Fruit fly (Drosophila melanogaster) whole organism, adult: ENCODE data around the gene NUCB1.

Experiments
- CG11617 ChIP-seq: fragments of 200-800 bp; sonication (Bioruptor generic); optimal IDR thresholded peaks from 2 replicates; lab custom pipeline; 2017; ENCODE audit warnings: mild to moderate bottlenecking, missing biosample characterization, missing genetic modification reagents, missing genetic modification characterization
- CG12768 ChIP-seq: fragments of 200-800 bp; sonication (Bioruptor generic); optimal IDR thresholded peaks from 2 replicates; lab custom pipeline; 2017; ENCODE audit warnings: missing biosample characterization, missing genetic modification characterization, mild to moderate bottlenecking, moderate library complexity, missing genetic modification reagents
- CG14711 ChIP-seq: fragments of 200-800 bp; sonication (Bioruptor generic); optimal IDR thresholded peaks from 2 replicates; lab custom pipeline; 2018; ENCODE audit warnings: missing biosample characterization, mild to moderate bottlenecking, missing genetic modification characterization, moderate library complexity
- CG1620 ChIP-seq: fragments of 200-800 bp; sonication (Bioruptor generic); optimal IDR thresholded peaks from 2 replicates; lab custom pipeline; 2016; ENCODE audit warnings: missing biosample characterization, missing genetic modification characterization
- CG33017 ChIP-seq: fragments of 200-800 bp; sonication (Bioruptor generic); optimal IDR thresholded peaks from 2 replicates; lab custom pipeline; 2018; ENCODE audit warnings: missing biosample characterization, mild to moderate bottlenecking, missing genetic modification characterization, moderate library complexity
- CG5204 ChIP-seq: fragments of 200-800 bp; sonication (Bioruptor generic); optimal IDR thresholded peaks from 2 replicates; lab custom pipeline; 2016; ENCODE audit warnings: missing biosample characterization, missing genetic modification characterization
- CG7045 ChIP-seq: fragments of 200-800 bp; sonication (Bioruptor generic); optimal IDR thresholded peaks from 2 replicates; lab custom pipeline; 2017; ENCODE audit warnings: missing biosample characterization, mild to moderate bottlenecking, missing genetic modification characterization
- CG7101 ChIP-seq: fragments of 200-800 bp; sonication (Bioruptor generic); optimal IDR thresholded peaks from 2 replicates; lab custom pipeline; 2018; ENCODE audit warnings: missing biosample characterization, mild to moderate bottlenecking, missing genetic modification characterization, moderate library complexity
- Clk ChIP-seq: fragments of 200-800 bp; sonication (Bioruptor generic); optimal IDR thresholded peaks from 2 replicates; lab custom pipeline; 2017; ENCODE audit warnings: missing biosample characterization, missing genetic modification characterization
- Crg-1 ChIP-seq: fragments of 200-800 bp; sonication (Bioruptor generic); optimal IDR thresholded peaks from 2 replicates; lab custom pipeline; 2016; ENCODE audit warnings: missing biosample characterization, missing genetic modification characterization
- Hr96 ChIP-seq: fragments of 200-800 bp; sonication (Bioruptor generic); optimal IDR thresholded peaks from 2 replicates; lab custom pipeline; 2016; ENCODE audit warnings: missing biosample characterization, missing genetic modification characterization
- Mnt ChIP-seq: fragments of 200-800 bp; sonication (Bioruptor generic); optimal IDR thresholded peaks from 2 replicates; lab custom pipeline; 2016; ENCODE audit warnings: missing biosample characterization, mild to moderate bottlenecking, missing genetic modification characterization
- bab1 ChIP-seq: fragments of 200-800 bp; sonication (Bioruptor generic); optimal IDR thresholded peaks from 3 replicates; lab custom pipeline; 2019; ENCODE audit warnings: missing biosample characterization, mild to moderate bottlenecking, missing genetic modification characterization, moderate library complexity
- cic ChIP-seq: fragments of 200-800 bp; sonication (Bioruptor generic); optimal IDR thresholded peaks from 2 replicates; lab custom pipeline; 2017; ENCODE audit warnings: missing biosample characterization, mild to moderate bottlenecking, missing genetic modification characterization, moderate library complexity
- cnc ChIP-seq, 2 experiments: fragments of >200 bp; optimal IDR thresholded peaks; 2 replicates each; lab custom pipeline; 2017
- kay ChIP-seq: fragments of 200-800 bp; sonication (Bioruptor generic); peaks from one replicate; lab custom pipeline; 2016; ENCODE audit warnings: missing biosample characterization, missing genetic modification characterization, borderline replicate concordance
- ovo ChIP-seq: fragments of 200-800 bp; sonication (Bioruptor generic); optimal IDR thresholded peaks from 2 replicates; lab custom pipeline; 2016; ENCODE audit warnings: missing biosample characterization, missing genetic modification characterization
- pad ChIP-seq: fragments of 200-800 bp; sonication (Bioruptor generic); optimal IDR thresholded peaks from 3 replicates; lab custom pipeline; 2017; ENCODE audit warnings: missing biosample characterization, missing genetic modification characterization, mild to moderate bottlenecking, moderate library complexity, missing genetic modification reagents
- tj ChIP-seq: fragments of 200-800 bp; sonication (Bioruptor generic); optimal IDR thresholded peaks from 3 replicates; lab custom pipeline; 2017; ENCODE audit warnings: missing biosample characterization, mild to moderate bottlenecking, missing genetic modification characterization, moderate library complexity
- toe ChIP-seq: fragments of 200-800 bp; sonication (Bioruptor generic); optimal IDR thresholded peaks from 2 replicates; lab custom pipeline; 2016; ENCODE audit warnings: missing biosample characterization, missing genetic modification characterization

NUCB1 gene

DNA sequence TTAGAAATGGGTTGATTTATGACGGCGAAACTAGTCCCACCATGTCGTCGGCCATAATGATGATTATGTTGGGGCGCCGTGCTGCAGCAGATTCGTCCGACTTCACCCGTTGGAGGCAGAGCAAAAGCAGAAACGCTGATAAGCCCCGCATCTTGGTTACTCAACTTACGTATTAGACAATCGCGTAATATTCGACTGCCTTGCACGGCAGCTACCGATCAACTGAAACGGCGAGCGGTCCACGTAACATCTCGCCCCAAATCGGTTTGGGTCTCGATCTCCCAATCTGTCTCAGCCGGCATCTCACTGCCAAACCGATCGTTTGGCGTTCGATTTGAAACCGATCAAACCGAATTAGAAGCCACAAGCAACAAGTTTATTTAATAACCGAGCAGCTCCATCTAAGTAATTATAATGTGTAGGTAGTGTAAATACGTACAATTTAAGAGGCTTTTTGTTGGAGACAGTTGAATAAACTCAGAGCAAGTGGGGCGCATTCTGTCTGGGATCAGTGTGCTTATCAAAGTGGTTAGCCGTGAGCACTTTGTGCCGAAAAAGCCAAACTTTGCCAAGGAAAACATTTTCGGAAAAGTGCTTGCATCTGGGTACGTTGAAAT lies 6.6 kb upstream of the NUCB1 start, which contains the start of gene CG32191:
TSS of gene CG32191 (minus strand) at position 550 of the 617 bp plus-strand sequence.
- no peak for TF ChIP-seq pad (GFP tag; lab: Kevin White, UChicago)
- TF ChIP-seq cic (GFP tag; lab: Kevin White, UChicago) = no peak
- TF ChIP-seq CG12768 (GFP tag; lab: Kevin White, UChicago) = no peak
- TF ChIP-seq toe = no peak
- TF ChIP-seq CG33017 (tag; lab: Kevin White, UChicago) = no peak
- TF ChIP-seq ovo (GFP tag; lab: Kevin White, UChicago) = no peak
- TF ChIP-seq CG7045 (GFP tag; lab: Kevin White, UChicago) = no peak
- no peak for TF ChIP-seq CG7101 (tag; lab: Kevin White, UChicago)
- no peak for TF ChIP-seq cnc (optimal IDR thresholded peaks at IDR 0.05; lab: Kevin White, UChicago)
- TF ChIP-seq CG11617 = no peak

DNA sequence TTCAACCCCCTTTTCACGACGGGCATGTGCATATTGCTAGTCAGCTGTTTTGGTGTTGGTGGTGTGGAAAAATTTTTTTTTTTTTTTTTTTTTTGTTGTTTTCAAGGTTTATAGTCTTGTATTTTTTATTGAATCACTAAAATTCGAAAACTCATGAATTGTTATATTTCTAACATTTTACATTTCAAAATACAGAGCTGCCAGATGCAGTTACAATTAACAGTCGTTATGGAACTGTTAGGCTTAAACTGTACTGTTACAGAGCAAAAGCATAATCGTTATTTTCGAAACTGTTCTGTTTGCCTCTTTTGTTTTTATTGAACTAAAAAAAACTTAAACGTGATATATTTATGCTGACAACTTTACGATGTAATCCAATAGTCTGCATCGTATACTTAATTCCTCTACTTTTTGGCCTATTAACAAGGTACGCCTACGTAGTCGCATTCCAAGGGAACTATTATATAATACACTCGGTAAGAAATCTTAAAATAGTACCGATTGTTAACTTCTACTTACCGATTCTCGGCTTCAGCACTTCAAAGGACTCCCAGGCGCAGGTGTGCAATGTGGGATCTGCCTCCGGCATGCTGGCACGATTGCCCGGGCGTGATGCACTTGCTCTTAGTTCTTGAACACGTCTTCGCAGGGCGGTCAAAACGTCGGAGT lies 4.4 kb upstream of the NUCB1 start, which contains the start of gene CG32187:
TSS of gene CG32187 (minus strand) at position 9 of the 669 bp plus-strand sequence.
- no peak for TF ChIP-seq toe
- TF ChIP-seq CG7101 (tag; lab: Kevin White, UChicago) = no peak
- TF ChIP-seq CG14711 (tag; lab: Kevin White, UChicago) = no peak
- no peak for TF ChIP-seq bab1
- no peak for TF ChIP-seq ovo (GFP tag; lab: Kevin White, UChicago)
- no peak for TF ChIP-seq Clk (GFP tag; lab: Kevin White, UChicago)
- no peak for TF ChIP-seq cic (GFP tag; lab: Kevin White, UChicago)
- no peak for TF ChIP-seq pad (GFP tag; lab: Kevin White, UChicago)
- no peak for TF ChIP-seq CG1620 (GFP tag; lab: Kevin White, UChicago)
- no peak for TF ChIP-seq kay
- TF ChIP-seq Hr96 = no peak
- no peak for TF ChIP-seq tj (GFP tag; lab: Kevin White, UChicago)
- no peak for TF ChIP-seq CG11617
- no peak for TF ChIP-seq CG7045 (GFP tag; lab: Kevin White, UChicago)
- no peak for TF ChIP-seq CG12768 (GFP tag; lab: Kevin White, UChicago)
- no peak for TF ChIP-seq Mnt (GFP tag; lab: Kevin White, UChicago)

DNA sequence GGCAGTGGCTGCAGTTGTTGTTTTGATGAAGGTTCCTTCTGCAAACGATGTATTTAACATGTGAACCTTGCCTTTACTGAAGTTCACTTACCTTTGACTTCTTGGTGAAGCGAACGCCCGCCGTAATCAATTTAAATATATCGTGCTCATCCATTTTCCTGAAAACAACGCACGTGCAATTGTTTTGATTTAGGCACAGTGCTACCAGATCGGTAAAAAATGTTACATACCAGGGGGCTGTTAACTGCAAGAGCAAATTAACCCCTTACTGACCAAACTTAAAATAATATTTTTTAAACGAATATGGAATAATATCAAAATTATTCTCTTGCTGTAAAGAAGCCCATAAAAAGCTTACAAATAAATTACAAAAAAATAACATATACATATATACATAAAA lies 2.4 kb upstream of the NUCB1 start, which contains the start of gene ais:
TSS of gene ais (minus strand) at position 205 of the 400 bp plus-strand sequence.
- TF ChIP-seq cnc (optimal IDR thresholded peaks at IDR 0.05; lab: Kevin White, UChicago) = no peak
- peak; percentile 98 for TF ChIP-seq Mnt (GFP tag; lab: Kevin White, UChicago)
- TF ChIP-seq toe = peak; percentile 40
- TF ChIP-seq kay = no peak
- TF ChIP-seq CG7101 (tag; lab: Kevin White, UChicago) = peak; percentile 55
- TF ChIP-seq CG5204 (GFP tag; lab: Kevin White, UChicago) = peak; percentile 32
- peak; percentile 20 for TF ChIP-seq CG11617

DNA sequence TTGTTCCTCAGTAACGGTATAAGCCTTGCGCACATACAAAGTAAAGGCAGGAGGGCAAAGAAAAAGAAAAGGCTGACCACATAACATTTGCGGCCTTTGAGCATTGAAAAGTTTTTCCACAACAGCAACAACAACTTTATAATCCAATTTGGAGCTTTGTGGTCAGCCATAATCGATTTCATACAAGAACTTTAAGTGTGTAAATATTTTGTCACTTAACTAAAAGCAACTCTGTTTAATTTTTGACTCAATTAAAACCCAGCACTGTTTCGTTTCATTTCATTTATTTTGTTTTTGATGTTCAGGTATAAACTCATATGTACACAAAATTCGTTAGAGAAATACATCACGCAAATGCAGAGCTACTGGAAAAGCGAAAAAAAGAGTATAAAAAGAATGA lies 4.6 kb downstream of the NUCB1 start, which contains the start of gene CG42816:
TSS of gene CG42816 (minus strand) at position 101 of the 400 bp plus-strand sequence.
- TF ChIP-seq Mnt (GFP tag; lab: Kevin White, UChicago) = no peak
- TF ChIP-seq CG7045 (GFP tag; lab: Kevin White, UChicago) = no peak
- no peak for TF ChIP-seq kay
- TF ChIP-seq Crg-1 = no peak
- no peak for TF ChIP-seq toe
- TF ChIP-seq Clk (GFP tag; lab: Kevin White, UChicago) = no peak
- TF ChIP-seq CG5204 (GFP tag; lab: Kevin White, UChicago) = no peak
- TF ChIP-seq ovo (GFP tag; lab: Kevin White, UChicago) = no peak
- TF ChIP-seq CG11617 = no peak
- TF ChIP-seq CG14711 (tag; lab: Kevin White, UChicago) = no peak
- no peak for TF ChIP-seq bab1
- TF ChIP-seq cic (GFP tag; lab: Kevin White, UChicago) = no peak
- TF ChIP-seq CG33017 (tag; lab: Kevin White, UChicago) = no peak
- no peak for TF ChIP-seq Hr96
- no peak for TF ChIP-seq CG1620 (GFP tag; lab: Kevin White, UChicago)
- no peak for TF ChIP-seq tj (GFP tag; lab: Kevin White, UChicago)
- TF ChIP-seq CG7101 (tag; lab: Kevin White, UChicago) = no peak
- no peak for TF ChIP-seq cnc (optimal IDR thresholded peaks at IDR 0.05; lab: Kevin White, UChicago)
- TF ChIP-seq CG12768 (GFP tag; lab: Kevin White, UChicago) = no peak
- TF ChIP-seq pad (GFP tag; lab: Kevin White, UChicago) = no peak

DNA sequence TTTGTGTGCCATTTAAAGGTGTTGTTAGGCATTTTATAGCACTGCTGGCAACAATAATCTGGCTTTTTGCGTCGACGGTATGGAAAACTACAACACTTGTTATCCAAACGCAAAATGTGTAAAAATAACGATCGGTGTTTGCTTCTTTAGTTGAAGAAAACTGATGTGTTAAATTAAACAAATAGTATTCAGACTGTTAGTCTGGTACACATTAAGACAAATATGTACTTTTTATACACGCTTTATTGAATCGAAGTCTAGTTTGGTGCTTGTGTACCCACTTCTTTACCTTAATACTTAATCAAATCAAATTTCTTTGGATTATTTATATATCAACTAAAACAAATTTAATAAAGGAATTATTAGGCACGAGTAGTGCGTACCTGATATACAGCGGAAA lies 10.6 kb downstream of the NUCB1 start:
- no peak for TF ChIP-seq tj (GFP tag; lab: Kevin White, UChicago)
- TF ChIP-seq bab1 = no peak
- no peak for TF ChIP-seq CG1620 (GFP tag; lab: Kevin White, UChicago)
- no peak for TF ChIP-seq Clk (GFP tag; lab: Kevin White, UChicago)
- no peak for TF ChIP-seq CG11617
- no peak for TF ChIP-seq CG7045 (GFP tag; lab: Kevin White, UChicago)
- no peak for TF ChIP-seq CG14711 (tag; lab: Kevin White, UChicago)
- TF ChIP-seq CG33017 (tag; lab: Kevin White, UChicago) = no peak
- no peak for TF ChIP-seq CG7101 (tag; lab: Kevin White, UChicago)
- no peak for TF ChIP-seq Hr96
- TF ChIP-seq Mnt (GFP tag; lab: Kevin White, UChicago) = no peak
- TF ChIP-seq CG12768 (GFP tag; lab: Kevin White, UChicago) = no peak
- TF ChIP-seq Crg-1 = no peak
- TF ChIP-seq cnc (optimal IDR thresholded peaks at IDR 0.05; lab: Kevin White, UChicago) = no peak

DNA sequence AAGACGTTTGTCGTGTGGAACGTTAAGA lies 10.8 kb downstream of the NUCB1 start, which contains the start of gene CG42815:
TSS of gene CG42815 (minus strand) at position 20 of the 28 bp plus-strand sequence.
- no peak for TF ChIP-seq tj (GFP tag; lab: Kevin White, UChicago)
- TF ChIP-seq toe = no peak
- no peak for TF ChIP-seq bab1
- no peak for TF ChIP-seq CG5204 (GFP tag; lab: Kevin White, UChicago)
- no peak for TF ChIP-seq CG11617
- TF ChIP-seq CG7101 (tag; lab: Kevin White, UChicago) = no peak
- TF ChIP-seq kay = no peak
- TF ChIP-seq CG14711 (tag; lab: Kevin White, UChicago) = no peak
- no peak for TF ChIP-seq CG1620 (GFP tag; lab: Kevin White, UChicago)
- TF ChIP-seq Crg-1 = no peak
- no peak for TF ChIP-seq pad (GFP tag; lab: Kevin White, UChicago)
- TF ChIP-seq cic (GFP tag; lab: Kevin White, UChicago) = no peak
- TF ChIP-seq CG33017 (tag; lab: Kevin White, UChicago) = no peak
- TF ChIP-seq Clk (GFP tag; lab: Kevin White, UChicago) = no peak
- no peak for TF ChIP-seq CG12768 (GFP tag; lab: Kevin White, UChicago)
- TF ChIP-seq ovo (GFP tag; lab: Kevin White, UChicago) = no peak
